Fruit fly (Drosophila melanogaster) whole organism, adult: ENCODE results near the gene CG3062.

ENCODE experiments used
- CG14711 ChIP-seq: fragments of 200-800 bp; sonication (Bioruptor generic); optimal IDR thresholded peaks from 2 replicates; lab custom pipeline; 2018; ENCODE audit warnings: missing biosample characterization, mild to moderate bottlenecking, missing genetic modification characterization, moderate library complexity
- Clk ChIP-seq: fragments of 200-800 bp; sonication (Bioruptor generic); optimal IDR thresholded peaks from 2 replicates; lab custom pipeline; 2017; ENCODE audit warnings: missing biosample characterization, missing genetic modification characterization
- Mnt ChIP-seq: fragments of 200-800 bp; sonication (Bioruptor generic); optimal IDR thresholded peaks from 2 replicates; lab custom pipeline; 2016; ENCODE audit warnings: missing biosample characterization, mild to moderate bottlenecking, missing genetic modification characterization
- cic ChIP-seq: fragments of 200-800 bp; sonication (Bioruptor generic); optimal IDR thresholded peaks from 2 replicates; lab custom pipeline; 2017; ENCODE audit warnings: missing biosample characterization, mild to moderate bottlenecking, missing genetic modification characterization, moderate library complexity
- cnc ChIP-seq, 2 experiments: fragments of >200 bp; optimal IDR thresholded peaks; 2 replicates each; lab custom pipeline; 2017
- kay ChIP-seq: fragments of 200-800 bp; sonication (Bioruptor generic); peaks from one replicate; lab custom pipeline; 2016; ENCODE audit warnings: missing biosample characterization, missing genetic modification characterization, borderline replicate concordance
- ovo ChIP-seq: fragments of 200-800 bp; sonication (Bioruptor generic); optimal IDR thresholded peaks from 2 replicates; lab custom pipeline; 2016; ENCODE audit warnings: missing biosample characterization, missing genetic modification characterization
- pad ChIP-seq: fragments of 200-800 bp; sonication (Bioruptor generic); optimal IDR thresholded peaks from 3 replicates; lab custom pipeline; 2017; ENCODE audit warnings: missing biosample characterization, missing genetic modification characterization, mild to moderate bottlenecking, moderate library complexity, missing genetic modification reagents
- toe ChIP-seq: fragments of 200-800 bp; sonication (Bioruptor generic); optimal IDR thresholded peaks from 2 replicates; lab custom pipeline; 2016; ENCODE audit warnings: missing biosample characterization, missing genetic modification characterization

DNA sequence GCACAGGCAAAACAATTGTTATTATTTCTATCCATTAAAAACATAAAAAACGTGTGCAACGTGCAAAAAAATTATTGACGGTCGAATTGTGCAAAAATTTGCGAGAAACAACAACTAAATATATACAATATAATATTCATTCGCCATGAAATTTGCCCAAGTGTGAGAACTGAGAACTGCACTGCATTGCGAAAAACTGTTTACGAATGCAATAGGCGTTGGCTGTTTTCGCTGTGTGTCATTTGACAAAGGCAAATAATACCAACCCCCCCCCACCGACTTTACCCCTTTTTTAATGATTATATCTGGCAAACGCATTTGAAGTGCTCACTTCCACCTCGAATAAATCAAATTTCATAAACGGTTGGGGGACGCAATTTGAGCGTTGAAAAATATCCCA lies 30.4 kb upstream of the CG3062 start:
- TF ChIP-seq kay (GFP tag; lab: Kevin White, UChicago) (peak; percentile 72), cnc (optimal IDR thresholded peaks at IDR 0.05; lab: Kevin White, UChicago) (no peak), CG14711 (tag; lab: Kevin White, UChicago) (no peak), ovo (GFP tag; lab: Kevin White, UChicago) (no peak), toe (GFP tag; lab: Kevin White, UChicago) (no peak), Mnt (no peak), Clk (GFP tag; lab: Kevin White, UChicago) (no peak), cic (GFP tag; lab: Kevin White, UChicago) (no peak), pad (GFP tag; lab: Kevin White, UChicago) (peak; percentile 7)
